Worm (Caenorhabditis elegans) whole organism, young adult: ENCODE data around the gene C45G9.9.

Experiments
- B0035.1 ChIP-seq: sonication (generic microtip); optimal IDR thresholded peaks from 2 replicates; lab custom pipeline; 2016; ENCODE audit warnings: missing genetic modification characterization, mild to moderate bottlenecking, missing compliant biosample characterization, missing genotype, missing genetic modification reagents
- B0261.1 ChIP-seq: sonication (generic microtip); optimal IDR thresholded peaks from 2 replicates; lab custom pipeline; 2016; ENCODE audit warnings: mild to moderate bottlenecking, missing genetic modification characterization, moderate library complexity, missing compliant biosample characterization
- C06A6.2 ChIP-seq: fragments of 200-800 bp; sonication (Bioruptor generic); conservative IDR thresholded peaks from 2 replicates; pipeline ENCODE4 v1.3.6; 2022; ENCODE audit warnings: missing genetic modification characterization, missing compliant biosample characterization
- F22D6.2 ChIP-seq: sonication (generic microtip); optimal IDR thresholded peaks from 2 replicates; lab custom pipeline; 2016; ENCODE audit warnings: mild to moderate bottlenecking, missing genetic modification characterization, missing compliant biosample characterization
- F23B12.7 ChIP-seq: sonication (generic microtip); optimal IDR thresholded peaks from 2 replicates; lab custom pipeline; 2017; ENCODE audit warnings: missing genetic modification characterization, mild to moderate bottlenecking, missing compliant biosample characterization, antibody characterized with exemption, moderate library complexity; ENCODE audit not compliant: insufficient read depth
- F39B2.1 ChIP-seq: fragments of 200-800 bp; sonication (Bioruptor generic); IDR thresholded peaks from 2 replicates; pipeline ENCODE4 v1.3.6; 2022; ENCODE audit warnings: missing genetic modification reagents, missing genetic modification characterization, missing compliant biosample characterization
- F52B5.7 ChIP-seq: sonication (generic microtip); optimal IDR thresholded peaks from 2 replicates; lab custom pipeline; 2016; ENCODE audit warnings: mild to moderate bottlenecking, missing genetic modification characterization, missing compliant biosample characterization
- F57C9.4 ChIP-seq: sonication (generic microtip); optimal IDR thresholded peaks from 2 replicates; lab custom pipeline; 2017; ENCODE audit warnings: mild to moderate bottlenecking, missing genetic modification characterization, missing compliant biosample characterization
- T07F8.4 ChIP-seq: sonication (generic microtip); optimal IDR thresholded peaks from 2 replicates; lab custom pipeline; 2016; ENCODE audit warnings: mild to moderate bottlenecking, missing genetic modification characterization, moderate library complexity, missing compliant biosample characterization
- T26A5.8 ChIP-seq: sonication (generic microtip); optimal IDR thresholded peaks from 2 replicates; lab custom pipeline; 2016; ENCODE audit warnings: missing genetic modification characterization, missing compliant biosample characterization
- Y53G8AR.9 ChIP-seq: fragments of 200-800 bp; sonication (Bioruptor generic); conservative IDR thresholded peaks from 2 replicates; pipeline ENCODE4 v1.3.6; 2022; ENCODE audit warnings: missing genetic modification reagents, missing genetic modification characterization, missing compliant biosample characterization
- Y56A3A.18 ChIP-seq: fragments of 200-800 bp; sonication (Bioruptor generic); IDR thresholded peaks from 2 replicates; pipeline ENCODE4 v1.3.6; 2022; ENCODE audit warnings: missing genetic modification reagents, missing genetic modification characterization, missing compliant biosample characterization
- Y67H2A.10 ChIP-seq: fragments of 200-800 bp; sonication (Bioruptor generic); conservative IDR thresholded peaks from 2 replicates; pipeline ENCODE4 v1.3.6; 2022; ENCODE audit warnings: missing genetic modification reagents, missing genetic modification characterization, missing compliant biosample characterization
- ZK185.1 ChIP-seq: sonication (generic microtip); optimal IDR thresholded peaks from 2 replicates; lab custom pipeline; 2016; ENCODE audit warnings: mild to moderate bottlenecking, missing genetic modification characterization, missing compliant biosample characterization; ENCODE audit not compliant: poor library complexity, severe bottlenecking
- aptf-2 ChIP-seq: fragments of 200-800 bp; sonication (Bioruptor generic); conservative IDR thresholded peaks from 2 replicates; pipeline ENCODE4 v1.3.6; 2022; ENCODE audit warnings: missing genetic modification reagents, missing genetic modification characterization, missing compliant biosample characterization
- atf-7 ChIP-seq: sonication (generic microtip); optimal IDR thresholded peaks from 2 replicates; lab custom pipeline; 2017; ENCODE audit warnings: mild to moderate bottlenecking, missing genetic modification characterization, missing compliant biosample characterization
- attf-3 ChIP-seq: fragments of 200-800 bp; sonication (Bioruptor generic); conservative IDR thresholded peaks from 2 replicates; pipeline ENCODE4 v1.3.6; 2022; ENCODE audit warnings: missing genetic modification reagents, missing genetic modification characterization, missing compliant biosample characterization
- attf-5 ChIP-seq: fragments of 200-800 bp; sonication (Bioruptor generic); optimal IDR thresholded peaks from 2 replicates; lab custom pipeline; 2018; ENCODE audit warnings: mild to moderate bottlenecking, missing genetic modification characterization, missing compliant biosample characterization
- attf-6 ChIP-seq: fragments of 200-800 bp; sonication (Bioruptor generic); IDR thresholded peaks from 2 replicates; pipeline ENCODE4 v1.3.6; 2022; ENCODE audit warnings: missing genetic modification reagents, missing genetic modification characterization, missing compliant biosample characterization
- bed-2 ChIP-seq: fragments of 200-800 bp; sonication (Bioruptor generic); IDR thresholded peaks from 2 replicates; pipeline ENCODE4 v1.3.6; 2022; ENCODE audit warnings: missing genetic modification reagents, missing genetic modification characterization, missing compliant biosample characterization
- ccch-3 ChIP-seq: fragments of 200-800 bp; sonication (Bioruptor generic); optimal IDR thresholded peaks from 2 replicates; lab custom pipeline; 2018; ENCODE audit warnings: mild to moderate bottlenecking, missing genetic modification characterization, missing compliant biosample characterization
- dox-1 ChIP-seq: fragments of 200-800 bp; sonication (Bioruptor generic); IDR thresholded peaks from 2 replicates; pipeline ENCODE4 v1.3.6; 2022; ENCODE audit warnings: missing genetic modification reagents, missing genetic modification characterization, missing compliant biosample characterization
- dpl-1 ChIP-seq: fragments of 150-350 bp; optimal IDR thresholded peaks from 2 replicates; lab custom pipeline; 2014; ENCODE audit warnings: missing biosample characterization, missing genetic modification reagents, missing genetic modification characterization
- efl-1 ChIP-seq: fragments of 150-350 bp; optimal IDR thresholded peaks from 2 replicates; lab custom pipeline; 2014; ENCODE audit warnings: missing biosample characterization, missing genetic modification reagents, missing genetic modification characterization
- egl-18 ChIP-seq: fragments of 200-800 bp; sonication (Bioruptor generic); IDR thresholded peaks from 2 replicates; pipeline ENCODE4 v1.3.6; 2022; ENCODE audit warnings: missing genetic modification reagents, missing genetic modification characterization, missing compliant biosample characterization
- egrh-3 ChIP-seq: fragments of 200-800 bp; sonication (Bioruptor generic); IDR thresholded peaks from 2 replicates; pipeline ENCODE4 v1.3.6; 2022; ENCODE audit warnings: missing genetic modification reagents, missing genetic modification characterization, missing compliant biosample characterization
- him-1 ChIP-seq: sonication (generic microtip); optimal IDR thresholded peaks from 2 replicates; lab custom pipeline; 2016; ENCODE audit warnings: missing genotype, missing genetic modification reagents, missing genetic modification characterization, missing compliant biosample characterization
- hmg-20 ChIP-seq: fragments of 200-800 bp; sonication (Bioruptor generic); IDR thresholded peaks from 2 replicates; pipeline ENCODE4 v1.3.6; 2022; ENCODE audit warnings: missing genetic modification reagents, missing genetic modification characterization, missing compliant biosample characterization
- lin-54 ChIP-seq: fragments of 200-800 bp; sonication (Bioruptor generic); optimal IDR thresholded peaks from 2 replicates; lab custom pipeline; 2018; ENCODE audit warnings: mild to moderate bottlenecking, missing genetic modification characterization, missing compliant biosample characterization
- lsl-1 ChIP-seq: fragments of 200-800 bp; sonication (Bioruptor generic); optimal IDR thresholded peaks from 2 replicates; lab custom pipeline; 2018; ENCODE audit warnings: mild to moderate bottlenecking, missing genetic modification characterization, moderate library complexity, missing compliant biosample characterization
- lsy-27 ChIP-seq: sonication (generic microtip); optimal IDR thresholded peaks from 2 replicates; lab custom pipeline; 2017; ENCODE audit warnings: missing genetic modification characterization, mild to moderate bottlenecking, missing compliant biosample characterization, antibody characterized with exemption, missing genotype, borderline replicate concordance; ENCODE audit not compliant: insufficient read depth
- madf-3 ChIP-seq: fragments of 200-800 bp; sonication (Bioruptor generic); IDR thresholded peaks from 2 replicates; pipeline ENCODE4 v1.3.6; 2022; ENCODE audit warnings: missing genetic modification reagents, missing genetic modification characterization, missing compliant biosample characterization
- madf-6 ChIP-seq: fragments of 200-800 bp; sonication (Bioruptor generic); IDR thresholded peaks from 2 replicates; pipeline ENCODE4 v1.3.6; 2022; ENCODE audit warnings: missing genetic modification reagents, missing genetic modification characterization, missing compliant biosample characterization
- mcd-1 ChIP-seq: fragments of 200-800 bp; sonication (Bioruptor generic); IDR thresholded peaks from 2 replicates; pipeline ENCODE4 v1.3.6; 2022; ENCODE audit warnings: missing genetic modification reagents, missing genetic modification characterization, missing compliant biosample characterization
- mes-4 ChIP-seq: sonication (generic microtip); optimal IDR thresholded peaks from 2 replicates; lab custom pipeline; 2016; ENCODE audit warnings: missing genotype, missing genetic modification characterization, missing compliant biosample characterization
- nfya-2 ChIP-seq: fragments of 200-800 bp; sonication (Bioruptor generic); IDR thresholded peaks from 2 replicates; pipeline ENCODE4 v1.3.6; 2022; ENCODE audit warnings: missing genetic modification reagents, missing genetic modification characterization, missing compliant biosample characterization
- pbrm-1 ChIP-seq: fragments of 200-800 bp; sonication (Bioruptor generic); IDR thresholded peaks from 2 replicates; pipeline ENCODE4 v1.3.6; 2022; ENCODE audit warnings: missing genetic modification reagents, missing genetic modification characterization, missing compliant biosample characterization
- rcor-1 ChIP-seq: fragments of 200-800 bp; sonication (Bioruptor generic); IDR thresholded peaks from 2 replicates; pipeline ENCODE4 v1.3.6; 2022; ENCODE audit warnings: missing genetic modification reagents, missing genetic modification characterization, missing compliant biosample characterization
- repo-1 ChIP-seq: sonication (generic microtip); optimal IDR thresholded peaks from 2 replicates; lab custom pipeline; 2017; ENCODE audit warnings: mild to moderate bottlenecking, missing genetic modification characterization, missing compliant biosample characterization
- snpc-1.3 ChIP-seq: sonication (generic microtip); optimal IDR thresholded peaks from 2 replicates; lab custom pipeline; 2017; ENCODE audit warnings: missing genetic modification characterization, mild to moderate bottlenecking, missing compliant biosample characterization, antibody characterized with exemption, moderate library complexity, missing genotype, missing genetic modification reagents; ENCODE audit not compliant: insufficient read depth
- snpc-4 ChIP-seq, 5 experiments: fragments of 150-350 bp in 1 of 5; sonication (generic microtip) in 4 of 5; optimal IDR thresholded peaks; 2 replicates each; lab custom pipeline; 2014 to 2018; ENCODE audit warnings: missing genetic modification characterization in 5 of 5, missing biosample characterization in 3 of 5, antibody characterized with exemption in 2 of 5, mild to moderate bottlenecking in 2 of 5, missing compliant biosample characterization in 2 of 5, missing genotype in 2 of 5, moderate library complexity in 2 of 5, missing genetic modification reagents in 1 of 5
- sptf-2 ChIP-seq: fragments of 200-800 bp; sonication (Bioruptor generic); optimal IDR thresholded peaks from 2 replicates; lab custom pipeline; 2018; ENCODE audit warnings: mild to moderate bottlenecking, missing genetic modification characterization, missing compliant biosample characterization
- tlf-1 ChIP-seq: fragments of 200-800 bp; sonication (Bioruptor generic); optimal IDR thresholded peaks from 2 replicates; lab custom pipeline; 2018; ENCODE audit warnings: mild to moderate bottlenecking, missing genetic modification characterization, missing compliant biosample characterization
- zim-3 ChIP-seq: sonication (generic microtip); optimal IDR thresholded peaks from 2 replicates; lab custom pipeline; 2017; ENCODE audit warnings: mild to moderate bottlenecking, missing genetic modification characterization, moderate library complexity, missing compliant biosample characterization
- ztf-6 ChIP-seq: fragments of 200-800 bp; sonication (Bioruptor generic); IDR thresholded peaks from 2 replicates; pipeline ENCODE4 v1.3.6; 2022; ENCODE audit warnings: missing genetic modification reagents, missing genetic modification characterization, missing compliant biosample characterization

Gene C45G9.9

ce11 chrIII:5031375-5031836 is 24.2 kb downstream of the C45G9.9 start (continued):
- peak; percentile 70 for TF ChIP-seq madf-6
- peak; percentile 62; the same call in 1 of the 2 replicates for TF ChIP-seq madf-3 (GFP tag; lab: Robert Waterston, UW)
- TF ChIP-seq mcd-1 (GFP tag; lab: Robert Waterston, UW): peak; percentile 84
- peak; percentile 21 for TF ChIP-seq F57C9.4 (tag; lab: Kevin White, UChicago)
- TF ChIP-seq rcor-1 (GFP tag; lab: Robert Waterston, UW): peak; percentile 93
- peak; percentile 74 for TF ChIP-seq Y53G8AR.9 (GFP tag; lab: Robert Waterston, UW)
- peak; percentile 23; the same call in 1 of the 2 replicates for TF ChIP-seq ztf-6
- 0 out of 2 replicates have a peak, but pooled peaks have one; percentile 14 for TF ChIP-seq bed-2 (GFP tag; lab: Robert Waterston, UW)
- TF ChIP-seq B0261.1 (tag; lab: Kevin White, UChicago): peak; percentile 79
- peak; percentile 55 for TF ChIP-seq him-1 (tag; lab: Kevin White, UChicago)
- TF ChIP-seq F22D6.2 (tag; lab: Kevin White, UChicago): peak; percentile 50
- TF ChIP-seq, all 124 proteins: peak for 87; not testable (repeated sequence) for 37

- no peak for TF ChIP-seq F52B5.7 (tag; lab: Kevin White, UChicago)
- TF ChIP-seq T07F8.4 (tag; lab: Kevin White, UChicago): no peak
- TF ChIP-seq sptf-2 (GFP tag; lab: Kevin White, UChicago): no peak
- no peak for TF ChIP-seq attf-6 (GFP tag; lab: Robert Waterston, UW)
- no peak for TF ChIP-seq ZK185.1 (tag; lab: Kevin White, UChicago)
- TF ChIP-seq Y67H2A.10 (GFP tag; lab: Robert Waterston, UW): no peak
- TF ChIP-seq madf-6: no peak
- TF ChIP-seq mes-4 (tag; lab: Kevin White, UChicago): no peak
- no peak for TF ChIP-seq hmg-20 (GFP tag; lab: Robert Waterston, UW)
- no peak for TF ChIP-seq dpl-1 (GFP tag; lab: Kevin White, UChicago)
- no peak for TF ChIP-seq B0035.1 (tag; lab: Kevin White, UChicago)
- no peak for TF ChIP-seq tlf-1
- no peak for TF ChIP-seq F23B12.7 (tag; lab: Kevin White, UChicago)
- TF ChIP-seq aptf-2: no peak
- TF ChIP-seq dox-1: no peak
- no peak for TF ChIP-seq pbrm-1 (GFP tag; lab: Robert Waterston, UW)
- TF ChIP-seq repo-1: no peak
- TF ChIP-seq Y56A3A.18 (GFP tag; lab: Robert Waterston, UW): no peak
- TF ChIP-seq T26A5.8: no peak
- TF ChIP-seq lin-54 (GFP tag; lab: Kevin White, UChicago): no peak
Observed at ce11 chrIII:5030629-5031028, 25.0 kb downstream of the C45G9.9 start, which contains the start of gene klp-6. TSS of gene klp-6 (plus strand) at chrIII:5030929.

DNA sequence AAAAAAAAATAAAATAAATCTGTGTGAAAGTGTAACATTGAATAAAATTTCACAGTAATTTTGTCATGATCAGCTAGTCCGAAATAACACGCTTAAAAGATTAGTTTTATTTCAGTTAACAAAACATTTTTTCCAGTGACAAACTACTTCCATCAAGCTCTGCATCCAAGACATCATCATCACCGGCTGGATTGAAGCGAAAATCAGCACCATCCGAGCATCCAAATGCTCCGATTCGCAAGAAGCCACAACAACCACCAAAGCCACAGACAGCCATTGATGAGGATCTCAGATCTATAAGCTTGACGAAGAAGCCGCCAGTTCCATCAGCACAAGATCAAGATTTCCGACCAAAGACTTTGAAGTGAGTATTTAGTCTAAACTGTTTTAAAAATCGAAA is 28.4 kb downstream of the C45G9.9 start:
- TF ChIP-seq rcor-1 (GFP tag; lab: Robert Waterston, UW) (no peak), lsl-1 (GFP tag; lab: Kevin White, UChicago) (no peak), attf-5 (GFP tag; lab: Kevin White, UChicago) (no peak), egl-18 (GFP tag; lab: Robert Waterston, UW) (no peak), atf-7 (peak; percentile 22), F39B2.1 (no peak), nfya-2 (GFP tag; lab: Robert Waterston, UW) (no peak), egrh-3 (GFP tag; lab: Robert Waterston, UW) (no peak), attf-3 (no peak), efl-1 (no peak), ztf-6 (no peak), hmg-20 (GFP tag; lab: Robert Waterston, UW) (0 out of 2 replicates have a peak, but pooled peaks have one; percentile 14), ccch-3 (GFP tag; lab: Kevin White, UChicago) (no peak), C06A6.2 (GFP tag; lab: Robert Waterston, UW) (no peak), lsy-27 (no peak), zim-3 (tag; lab: Kevin White, UChicago) (no peak), snpc-1.3 (tag; lab: Kevin White, UChicago) (no peak), snpc-4 (GFP tag; optimal IDR thresholded peaks at IDR 0.05; lab: Kevin White, UChicago) (no peak), snpc-4 (tag; optimal IDR thresholded peaks at IDR 0.05; lab: Kevin White, UChicago) (no peak)
